Worm (Caenorhabditis elegans) whole organism, early embryonic: ENCODE data around the gene ZK177.12.
"Not testable (repeated sequence)": the region's sequence is repeated elsewhere in the genome, so short reads cannot be mapped to it uniquely, and the experiment has no call there.

ENCODE experiments used
- B0310.2 ChIP-seq: sonication (generic microtip); optimal IDR thresholded peaks from 2 replicates; lab custom pipeline; 2016; ENCODE audit warnings: mild to moderate bottlenecking, missing genetic modification characterization, missing compliant biosample characterization
- F13C5.2 ChIP-seq: sonication (generic microtip); optimal IDR thresholded peaks from 2 replicates; lab custom pipeline; 2017; ENCODE audit warnings: mild to moderate bottlenecking, missing genetic modification characterization, inconsistent platforms, missing compliant biosample characterization
- aly-1 ChIP-seq: sonication (generic microtip); optimal IDR thresholded peaks from 2 replicates; lab custom pipeline; 2016; ENCODE audit warnings: missing genetic modification characterization, missing compliant biosample characterization
- ama-1 ChIP-seq: fragments of 150-350 bp; optimal IDR thresholded peaks from 2 replicates; lab custom pipeline; 2014
- ceh-13 ChIP-seq: fragments of 200-800 bp; sonication (Bioruptor generic); optimal IDR thresholded peaks from 2 replicates; lab custom pipeline; 2018; ENCODE audit warnings: mild to moderate bottlenecking, missing genetic modification characterization, missing compliant biosample characterization
- ceh-36 ChIP-seq: sonication (generic microtip); optimal IDR thresholded peaks from 2 replicates; lab custom pipeline; 2016; ENCODE audit warnings: missing genetic modification characterization, inconsistent platforms, missing compliant biosample characterization
- ets-7 ChIP-seq: sonication (generic microtip); optimal IDR thresholded peaks from 2 replicates; lab custom pipeline; 2016; ENCODE audit warnings: missing genotype, missing genetic modification characterization, missing compliant biosample characterization
- flt-1 ChIP-seq: fragments of 200-800 bp; sonication (Bioruptor generic); IDR thresholded peaks from 2 replicates; pipeline ENCODE4 v1.3.6; 2022; ENCODE audit warnings: missing genetic modification characterization, missing compliant biosample characterization
- hmbx-1 ChIP-seq: sonication (generic microtip); optimal IDR thresholded peaks from 2 replicates; lab custom pipeline; 2016; ENCODE audit warnings: mild to moderate bottlenecking, missing genetic modification characterization, missing compliant biosample characterization
- hmg-4 ChIP-seq: fragments of 200-800 bp; sonication (Bioruptor generic); optimal IDR thresholded peaks from 2 replicates; lab custom pipeline; 2018; ENCODE audit warnings: mild to moderate bottlenecking, missing genetic modification characterization, missing compliant biosample characterization
- hnd-1 ChIP-seq: sonication (generic microtip); optimal IDR thresholded peaks from 2 replicates; lab custom pipeline; 2016; ENCODE audit warnings: missing genetic modification characterization, missing compliant biosample characterization
- pes-1 ChIP-seq: fragments of 200-800 bp; sonication (Bioruptor generic); IDR thresholded peaks from 2 replicates; pipeline ENCODE4 v1.3.6; 2022; ENCODE audit warnings: missing genetic modification reagents, missing genetic modification characterization, missing compliant biosample characterization
- scrt-1 ChIP-seq: fragments of 200-800 bp; sonication (Bioruptor generic); IDR thresholded peaks from 2 replicates; pipeline ENCODE4 v1.3.6; 2022; ENCODE audit warnings: missing genetic modification characterization, missing compliant biosample characterization
- sea-1 ChIP-seq: fragments of 200-800 bp; sonication (Bioruptor generic); conservative IDR thresholded peaks from 2 replicates; pipeline ENCODE4 v1.3.6; 2022; ENCODE audit warnings: missing genetic modification characterization, missing compliant biosample characterization
- tbx-11 ChIP-seq: fragments of 200-800 bp; sonication (Bioruptor generic); IDR thresholded peaks from 2 replicates; pipeline ENCODE4 v1.3.6; 2022; ENCODE audit warnings: missing genetic modification characterization, missing compliant biosample characterization
- tbx-37 ChIP-seq: fragments of 200-800 bp; sonication (Bioruptor generic); conservative IDR thresholded peaks from 2 replicates; pipeline ENCODE4 v1.3.6; 2022; ENCODE audit warnings: missing genetic modification reagents, missing genetic modification characterization, missing compliant biosample characterization
- tra-4 ChIP-seq: sonication (generic microtip); optimal IDR thresholded peaks from 2 replicates; lab custom pipeline; 2017; ENCODE audit warnings: missing genetic modification characterization, missing compliant biosample characterization

ZK177.12 gene

DNA sequence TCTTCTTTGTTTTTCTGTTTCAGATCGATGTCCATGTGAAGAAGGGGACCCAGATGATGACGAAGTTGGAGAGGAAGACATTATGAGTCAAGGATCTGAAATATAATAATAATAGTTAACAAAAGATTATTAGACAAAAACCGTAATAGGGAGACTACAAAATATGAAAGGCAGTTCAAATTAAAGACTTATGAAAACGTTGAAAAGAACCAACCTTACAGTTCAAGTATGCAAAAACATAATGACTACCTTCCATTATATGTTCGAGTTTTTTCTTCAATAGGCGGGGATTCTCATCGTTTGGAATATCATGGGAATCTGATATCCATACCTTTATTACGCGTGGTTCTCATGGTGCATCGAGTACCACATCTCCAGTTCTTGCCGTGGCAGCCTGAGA lies 12.1 kb downstream of the ZK177.12 start, which contains the start of gene hlh-26:
hlh-26 (minus strand) TSS at position 101 of the 400 bp plus-strand sequence.
- TF ChIP-seq B0310.2 (tag; lab: Kevin White, UChicago) (no peak), flt-1 (GFP tag; lab: Robert Waterston, UW) (no peak), sea-1 (GFP tag; lab: Robert Waterston, UW) (no peak), ceh-13 (GFP tag; lab: Kevin White, UChicago) (no peak), ama-1 (lab: Kevin White, UChicago) (no peak), scrt-1 (no peak), aly-1 (no peak), hmbx-1 (tag; lab: Kevin White, UChicago) (no peak), ceh-36 (tag; lab: Kevin White, UChicago) (no peak), tbx-11 (GFP tag; lab: Robert Waterston, UW) (no peak)

DNA sequence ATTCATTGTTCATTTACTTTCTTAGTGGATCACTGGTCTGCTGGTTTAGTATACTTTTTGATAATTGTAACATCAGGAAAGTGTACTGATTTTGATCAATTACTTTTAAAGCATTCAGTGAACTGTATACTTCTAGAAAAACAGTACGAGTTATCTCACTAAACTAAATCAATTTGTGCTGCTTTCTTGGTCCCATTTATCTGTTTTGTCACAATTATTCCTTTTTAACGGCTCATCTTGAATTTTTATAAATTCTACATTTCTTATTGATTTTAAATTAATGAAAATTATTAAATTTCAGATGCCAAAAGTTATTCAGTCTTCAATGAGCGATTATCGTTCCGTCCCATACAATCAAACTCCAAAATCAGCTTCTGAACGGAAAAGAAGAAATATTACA lies 13.4 kb downstream of the ZK177.12 start, which contains the start of gene hlh-25:
hlh-25 (plus strand) TSS at position 301 of the 400 bp plus-strand sequence.
- not testable (repeated sequence) for TF ChIP-seq tbx-37 (GFP tag; lab: Robert Waterston, UW); hmbx-1 (tag; lab: Kevin White, UChicago); pes-1

DNA sequence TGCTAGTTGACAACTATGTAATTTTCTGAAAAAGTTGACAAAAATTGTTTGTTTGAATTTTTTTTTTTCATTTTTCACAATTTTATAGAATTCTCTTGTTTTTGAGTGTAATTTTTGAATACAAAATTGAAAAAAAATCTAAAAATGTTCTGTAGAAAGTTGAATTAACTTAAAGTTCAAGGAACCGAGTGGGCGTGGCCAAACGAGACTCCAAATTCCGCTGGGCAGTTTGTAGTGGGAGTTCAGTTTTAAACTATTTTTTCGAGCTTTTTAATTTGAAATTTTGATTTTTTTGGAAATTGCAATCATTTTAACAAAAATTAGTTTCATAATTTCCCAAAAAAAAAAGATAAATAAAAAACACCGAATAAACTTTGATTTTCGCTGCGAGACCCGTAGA lies 15.6 kb downstream of the ZK177.12 start:
- no peak for TF ChIP-seq scrt-1
- no peak for TF ChIP-seq tbx-37 (GFP tag; lab: Robert Waterston, UW)
- TF ChIP-seq ceh-36 (tag; lab: Kevin White, UChicago) = no peak
- no peak for TF ChIP-seq sea-1 (GFP tag; lab: Robert Waterston, UW)
- no peak for TF ChIP-seq flt-1 (GFP tag; lab: Robert Waterston, UW)
- TF ChIP-seq hmbx-1 (tag; lab: Kevin White, UChicago) = no peak
- TF ChIP-seq pes-1 = no peak
- TF ChIP-seq tbx-11 (GFP tag; lab: Robert Waterston, UW) = no peak
- no peak for TF ChIP-seq ets-7
- TF ChIP-seq ama-1 (lab: Kevin White, UChicago) = no peak
- TF ChIP-seq hmg-4 = no peak
- TF ChIP-seq F13C5.2 (tag; lab: Kevin White, UChicago) = no peak
- no peak for TF ChIP-seq hnd-1 (tag; lab: Kevin White, UChicago)
- no peak for TF ChIP-seq aly-1
- no peak for TF ChIP-seq tra-4 (tag; lab: Kevin White, UChicago)
- no peak for TF ChIP-seq ceh-13 (GFP tag; lab: Kevin White, UChicago)
- TF ChIP-seq B0310.2 (tag; lab: Kevin White, UChicago) = no peak

DNA sequence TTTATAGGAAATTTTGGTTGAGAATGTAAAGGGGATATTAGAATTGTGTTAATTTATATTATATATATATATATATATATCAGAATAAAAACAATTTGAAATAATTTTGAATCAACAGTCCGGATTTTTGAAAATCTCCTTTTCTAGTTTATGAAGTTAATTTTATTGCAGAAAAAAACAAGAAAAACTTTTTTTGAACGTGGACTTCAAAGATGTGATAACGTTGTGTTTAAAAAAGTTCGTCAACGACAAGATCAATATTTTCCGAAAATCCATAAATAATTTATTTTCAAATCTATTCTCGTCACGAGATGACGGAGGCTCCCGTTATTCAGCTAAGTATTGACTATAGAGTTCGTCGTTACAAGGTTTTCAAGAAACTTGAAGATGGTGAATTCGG lies 16.0 kb downstream of the ZK177.12 start, which contains the start of gene C17C3.11:
C17C3.11 (plus strand) TSS at position 301 of the 400 bp plus-strand sequence.
- TF ChIP-seq tbx-37 (GFP tag; lab: Robert Waterston, UW) = no peak
- TF ChIP-seq ceh-13 (GFP tag; lab: Kevin White, UChicago) = no peak
- no peak for TF ChIP-seq scrt-1
- TF ChIP-seq B0310.2 (tag; lab: Kevin White, UChicago) = no peak
- no peak for TF ChIP-seq hmg-4
- TF ChIP-seq hnd-1 (tag; lab: Kevin White, UChicago) = no peak

DNA sequence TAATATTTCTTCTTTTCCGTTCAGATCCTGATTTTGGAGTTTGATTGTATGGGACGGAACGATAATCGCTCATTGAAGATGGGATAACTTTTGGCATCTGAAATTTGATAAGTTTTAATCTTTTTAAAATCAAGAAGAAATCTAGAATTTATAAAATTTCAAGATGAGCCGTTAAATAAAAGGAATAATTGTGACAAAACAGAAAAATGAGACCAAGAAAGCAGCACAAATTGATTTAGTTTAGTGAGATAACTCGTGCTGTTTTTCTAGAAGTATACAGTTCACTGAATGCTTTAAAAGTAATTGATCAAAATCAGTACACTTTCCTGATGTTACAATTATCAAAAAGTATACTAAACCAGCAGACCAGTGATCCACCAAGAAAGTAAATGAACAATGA lies 18.6 kb downstream of the ZK177.12 start, which contains the start of gene hlh-27:
hlh-27 (minus strand) TSS at position 101 of the 400 bp plus-strand sequence.
- TF ChIP-seq ets-7, hmg-4, aly-1: not testable (repeated sequence)

DNA sequence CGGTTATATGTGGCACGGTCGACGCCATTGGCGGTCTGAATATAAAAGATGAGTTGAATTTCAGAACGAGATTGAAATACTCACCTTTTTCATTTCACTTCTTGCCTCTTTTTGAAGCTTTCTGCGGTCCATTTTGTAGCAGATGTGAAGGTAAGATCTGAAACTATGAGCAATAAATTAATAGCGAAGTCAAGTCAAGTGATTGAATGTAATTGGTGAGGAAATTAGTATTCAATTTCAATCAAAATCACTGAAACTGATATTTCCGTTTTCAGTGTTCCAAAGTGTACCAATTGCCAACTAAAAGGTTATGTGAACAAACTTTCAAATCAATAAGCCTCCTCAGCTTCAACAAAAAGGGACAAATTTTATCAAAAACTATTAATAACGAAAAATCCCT lies 20.2 kb downstream of the ZK177.12 start, which contains the start of gene C17C3.24:
C17C3.24 (minus strand) TSS at position 101 of the 400 bp plus-strand sequence.
- TF ChIP-seq ama-1 (lab: Kevin White, UChicago) (no peak), pes-1 (no peak), tbx-37 (GFP tag; lab: Robert Waterston, UW) (no peak), hmg-4 (no peak)

DNA sequence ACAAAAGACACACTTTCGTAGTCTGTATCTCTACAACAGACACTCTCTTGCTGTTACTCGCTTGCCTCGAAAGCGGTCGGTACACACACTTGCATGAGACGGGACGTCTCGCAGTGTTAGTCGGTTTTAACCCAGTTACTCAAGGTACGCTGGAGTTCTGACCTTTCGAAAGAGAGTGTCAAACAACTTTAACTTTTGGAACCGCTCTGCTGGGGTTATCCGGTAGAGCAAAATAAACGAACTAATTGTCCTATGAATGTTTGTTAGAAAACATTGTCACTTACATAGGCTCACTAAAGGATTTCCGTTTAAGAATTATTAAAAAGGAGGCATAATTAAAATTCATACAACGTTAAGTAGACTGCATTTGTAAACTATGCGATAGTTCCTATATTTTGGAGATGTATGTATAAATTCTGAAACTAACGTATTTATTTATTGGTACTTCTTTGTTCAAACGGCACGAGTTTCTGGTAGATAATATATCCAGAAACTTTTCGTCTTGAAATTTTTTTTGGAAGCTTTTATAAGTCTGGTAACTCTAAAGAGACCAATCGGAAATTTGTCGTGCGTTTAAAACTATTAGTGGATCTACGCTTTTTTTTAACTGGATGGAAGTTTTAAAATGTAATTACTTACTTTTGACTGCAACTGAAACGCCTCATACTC lies 22.1 kb downstream of the ZK177.12 start:
- TF ChIP-seq tbx-11 (GFP tag; lab: Robert Waterston, UW) (peak; percentile 85), pes-1 (peak; percentile 78), scrt-1 (peak; percentile 78), hmg-4 (peak; percentile 90), ceh-36 (tag; lab: Kevin White, UChicago) (peak; percentile 85), F13C5.2 (tag; lab: Kevin White, UChicago) (peak; percentile 95), tbx-37 (GFP tag; lab: Robert Waterston, UW) (peak; percentile 59), ama-1 (lab: Kevin White, UChicago) (peak; percentile 100), tra-4 (tag; lab: Kevin White, UChicago) (peak; percentile 88), flt-1 (GFP tag; lab: Robert Waterston, UW) (peak; percentile 60; the same call in 1 of the 2 replicates), hmbx-1 (tag; lab: Kevin White, UChicago) (peak; percentile 83), ets-7 (peak; percentile 77), hnd-1 (tag; lab: Kevin White, UChicago) (peak; percentile 59), sea-1 (GFP tag; lab: Robert Waterston, UW) (peak; percentile 90), ceh-13 (GFP tag; lab: Kevin White, UChicago) (peak; percentile 30), aly-1 (no peak), B0310.2 (tag; lab: Kevin White, UChicago) (peak; percentile 91)

DNA sequence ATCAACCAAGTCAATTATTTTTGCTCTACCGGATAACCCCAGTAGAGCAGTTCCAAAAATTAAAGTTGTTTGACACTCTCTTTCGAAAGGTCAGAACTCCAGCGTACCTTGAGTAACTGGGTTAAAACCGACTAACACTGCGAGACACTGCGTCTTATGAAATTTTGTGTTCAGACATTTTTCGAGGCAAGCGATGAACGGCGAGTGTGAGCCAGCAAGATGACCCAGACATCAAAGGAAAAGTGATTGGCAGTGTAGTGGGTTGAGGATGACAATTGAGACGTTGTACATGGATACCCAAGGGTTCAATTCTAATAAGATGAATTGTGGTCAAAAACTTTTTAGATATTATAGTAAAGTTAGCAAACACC lies 22.6 kb downstream of the ZK177.12 start:
- no peak for TF ChIP-seq tbx-37 (GFP tag; lab: Robert Waterston, UW)
- TF ChIP-seq pes-1 = no peak
- TF ChIP-seq B0310.2 (tag; lab: Kevin White, UChicago) = no peak
- TF ChIP-seq ets-7 = no peak
- no peak for TF ChIP-seq ama-1 (lab: Kevin White, UChicago)
- no peak for TF ChIP-seq hmg-4
